Fruit fly (Drosophila melanogaster) whole organism, embryonic: Measurements from ENCODE around the gene gammaTub37C.

ENCODE experiments used
- Antp ChIP-seq: fragments of 200-800 bp; sonication (Bioruptor generic); optimal IDR thresholded peaks from 3 replicates; lab custom pipeline; 2016; ENCODE audit warnings: missing biosample characterization, missing genetic modification characterization
- Asciz ChIP-seq: fragments of 200-800 bp; sonication (Bioruptor generic); optimal IDR thresholded peaks from 2 replicates; lab custom pipeline; 2017; ENCODE audit warnings: missing biosample characterization, mild to moderate bottlenecking, missing genetic modification characterization, missing genetic modification reagents
- B-H1 ChIP-seq: fragments of 200-800 bp; sonication (Bioruptor generic); IDR thresholded peaks from 3 replicates; pipeline ENCODE4 v1.3.6; 2022; ENCODE audit warnings: missing biosample characterization, missing genetic modification characterization
- B-H2 ChIP-seq: fragments of 200-800 bp; sonication (Bioruptor generic); optimal IDR thresholded peaks from 2 replicates; lab custom pipeline; 2018; ENCODE audit warnings: missing biosample characterization, mild to moderate bottlenecking, missing genetic modification characterization
- C15 ChIP-seq: fragments of 200-800 bp; sonication (Bioruptor generic); IDR thresholded peaks from 3 replicates; pipeline ENCODE4 v1.3.6; 2022; ENCODE audit warnings: missing biosample characterization, missing genetic modification characterization
- CG10274 ChIP-seq: fragments of 200-800 bp; sonication (Bioruptor generic); optimal IDR thresholded peaks from 3 replicates; lab custom pipeline; 2017; ENCODE audit warnings: missing biosample characterization, mild to moderate bottlenecking, missing genetic modification characterization
- CG10462 ChIP-seq: fragments of 200-800 bp; sonication (Bioruptor generic); optimal IDR thresholded peaks from 2 replicates; lab custom pipeline; 2016; ENCODE audit warnings: missing biosample characterization, missing genetic modification characterization
- CG12219 ChIP-seq: fragments of 200-800 bp; sonication (Bioruptor generic); optimal IDR thresholded peaks from 3 replicates; lab custom pipeline; 2018; ENCODE audit warnings: missing biosample characterization, mild to moderate bottlenecking, missing genetic modification characterization
- CG13424 ChIP-seq: fragments of 200-800 bp; sonication (Bioruptor generic); optimal IDR thresholded peaks from 2 replicates; lab custom pipeline; 2019; ENCODE audit warnings: missing biosample characterization, mild to moderate bottlenecking, missing genetic modification characterization, moderate library complexity
- CG14441 ChIP-seq: fragments of 200-800 bp; sonication (Bioruptor generic); IDR thresholded peaks from 2 replicates; pipeline ENCODE4 v1.3.6; 2022; ENCODE audit warnings: missing biosample characterization, missing genetic modification characterization
- CG14710 ChIP-seq: fragments of 200-800 bp; sonication (Bioruptor generic); optimal IDR thresholded peaks from 3 replicates; lab custom pipeline; 2019; ENCODE audit warnings: missing biosample characterization, mild to moderate bottlenecking, missing genetic modification characterization, moderate library complexity
- CG15011 ChIP-seq: fragments of 200-800 bp; sonication (Bioruptor generic); optimal IDR thresholded peaks from 3 replicates; lab custom pipeline; 2018; ENCODE audit warnings: missing biosample characterization, mild to moderate bottlenecking, missing genetic modification characterization
- CG15269 ChIP-seq: fragments of 200-800 bp; sonication (Bioruptor generic); optimal IDR thresholded peaks from 2 replicates; lab custom pipeline; 2018; ENCODE audit warnings: missing biosample characterization, mild to moderate bottlenecking, missing genetic modification characterization, moderate library complexity
- CG1603 ChIP-seq: fragments of 200-800 bp; sonication (Bioruptor generic); optimal IDR thresholded peaks from 2 replicates; lab custom pipeline; 2019; ENCODE audit warnings: missing biosample characterization, mild to moderate bottlenecking, missing genetic modification characterization, moderate library complexity
- CG17328 ChIP-seq: fragments of 200-800 bp; sonication (Bioruptor generic); IDR thresholded peaks from 2 replicates; pipeline ENCODE4 v1.3.6; 2022; ENCODE audit warnings: missing biosample characterization, missing genetic modification characterization
- CG17829 ChIP-seq: fragments of 200-800 bp; optimal IDR thresholded peaks from 2 replicates; lab custom pipeline; 2019; ENCODE audit warnings: missing biosample characterization, mild to moderate bottlenecking, missing genetic modification characterization, moderate library complexity
- CG2712 ChIP-seq: fragments of 200-800 bp; optimal IDR thresholded peaks from 3 replicates; lab custom pipeline; 2019; ENCODE audit warnings: missing biosample characterization, mild to moderate bottlenecking, missing genetic modification characterization, moderate library complexity
- CG5245 ChIP-seq: fragments of 200-800 bp; sonication (Bioruptor generic); optimal IDR thresholded peaks from 3 replicates; lab custom pipeline; 2016; ENCODE audit warnings: missing biosample characterization, missing genetic modification characterization
- CG6683 ChIP-seq: fragments of 200-800 bp; sonication (Bioruptor generic); optimal IDR thresholded peaks from 2 replicates; lab custom pipeline; 2017; ENCODE audit warnings: missing biosample characterization, mild to moderate bottlenecking, missing genetic modification characterization, missing genetic modification reagents
- CG6791 ChIP-seq: fragments of 200-800 bp; sonication (Bioruptor generic); IDR thresholded peaks from 3 replicates; pipeline ENCODE4 v1.3.6; 2022; ENCODE audit warnings: missing biosample characterization, missing genetic modification characterization; ENCODE audit not compliant: partially characterized antibody
- CG6854 ChIP-seq: fragments of 200-800 bp; sonication (Bioruptor generic); optimal IDR thresholded peaks from 3 replicates; lab custom pipeline; 2017; ENCODE audit warnings: missing biosample characterization, mild to moderate bottlenecking, missing genetic modification characterization
- CG7839 ChIP-seq: fragments of 200-800 bp; sonication (Bioruptor generic); optimal IDR thresholded peaks from 3 replicates; lab custom pipeline; 2018; ENCODE audit warnings: missing biosample characterization, mild to moderate bottlenecking, missing genetic modification characterization, moderate library complexity
- CG7987 ChIP-seq: fragments of 200-800 bp; sonication (Bioruptor generic); optimal IDR thresholded peaks from 2 replicates; lab custom pipeline; 2018; ENCODE audit warnings: missing biosample characterization, mild to moderate bottlenecking, missing genetic modification characterization, moderate library complexity
- CHES-1-like ChIP-seq: fragments of 200-800 bp; sonication (Bioruptor generic); optimal IDR thresholded peaks from 2 replicates; lab custom pipeline; 2016; ENCODE audit warnings: missing biosample characterization, missing genetic modification characterization
- D19A ChIP-seq: fragments of 200-800 bp; optimal IDR thresholded peaks from 3 replicates; lab custom pipeline; 2019; ENCODE audit warnings: missing biosample characterization, mild to moderate bottlenecking, missing genetic modification characterization, moderate library complexity
- Dbx ChIP-seq: fragments of 200-800 bp; sonication (Bioruptor generic); IDR thresholded peaks from 3 replicates; pipeline ENCODE4 v1.3.6; 2022; ENCODE audit warnings: missing biosample characterization, missing genetic modification characterization
- ERR ChIP-seq: fragments of 200-800 bp; sonication (Bioruptor generic); optimal IDR thresholded peaks from 2 replicates; lab custom pipeline; 2016; ENCODE audit warnings: missing biosample characterization, missing genetic modification characterization
- HLH4C ChIP-seq: fragments of 200-800 bp; sonication (Bioruptor generic); IDR thresholded peaks from 3 replicates; pipeline ENCODE4 v1.3.6; 2022; ENCODE audit warnings: missing biosample characterization, missing genetic modification characterization; ENCODE audit not compliant: partially characterized antibody
- Mad ChIP-seq: fragments of 200-800 bp; sonication (Bioruptor generic); optimal IDR thresholded peaks from 2 replicates; lab custom pipeline; 2016; ENCODE audit warnings: missing biosample characterization, missing genetic modification characterization
- Oli ChIP-seq: fragments of 200-800 bp; sonication (Bioruptor generic); optimal IDR thresholded peaks from 2 replicates; lab custom pipeline; 2018; ENCODE audit warnings: missing biosample characterization, mild to moderate bottlenecking, missing genetic modification characterization, moderate library complexity
- Poxn ChIP-seq: fragments of 200-800 bp; sonication (Bioruptor generic); IDR thresholded peaks from 2 replicates; pipeline ENCODE4 v1.3.6; 2022; ENCODE audit warnings: missing biosample characterization, missing genetic modification characterization
- Rfx ChIP-seq: fragments of 200-800 bp; sonication (Bioruptor generic); IDR thresholded peaks from 2 replicates; pipeline ENCODE4 v1.3.6; 2022; ENCODE audit warnings: missing biosample characterization, missing genetic modification characterization
- Side ChIP-seq: fragments of 200-800 bp; sonication (Bioruptor generic); optimal IDR thresholded peaks from 2 replicates; lab custom pipeline; 2016; ENCODE audit warnings: missing biosample characterization, missing genetic modification characterization
- Sox100B ChIP-seq: fragments of 200-800 bp; sonication (Bioruptor generic); optimal IDR thresholded peaks from 3 replicates; lab custom pipeline; 2018; ENCODE audit warnings: missing biosample characterization, mild to moderate bottlenecking, missing genetic modification characterization
- Trl ChIP-seq, 3 experiments: fragments of >200 bp in 2 of 3; fragments of 200-800 bp in 1 of 3; sonication (Bioruptor generic) in 1 of 3; optimal IDR thresholded peaks; 2 replicates in 1 of 3; 3 replicates in 2 of 3; lab custom pipeline; 2016 to 2017; ENCODE audit warnings: missing biosample characterization in 1 of 3, missing genetic modification characterization in 1 of 3
- Xbp1 ChIP-seq: fragments of 200-800 bp; sonication (Bioruptor generic); optimal IDR thresholded peaks from 3 replicates; lab custom pipeline; 2016; ENCODE audit warnings: missing biosample characterization, mild to moderate bottlenecking, missing genetic modification characterization
- ara ChIP-seq: fragments of 200-800 bp; sonication (Bioruptor generic); IDR thresholded peaks from 2 replicates; pipeline ENCODE4 v1.3.6; 2022; ENCODE audit warnings: missing biosample characterization, missing genetic modification characterization
- bcd ChIP-seq: fragments of 200-800 bp; sonication (Bioruptor generic); optimal IDR thresholded peaks from 2 replicates; lab custom pipeline; 2017; ENCODE audit warnings: missing biosample characterization, mild to moderate bottlenecking, missing genetic modification characterization
- cato ChIP-seq: fragments of 200-800 bp; sonication (Bioruptor generic); optimal IDR thresholded peaks from 2 replicates; lab custom pipeline; 2016; ENCODE audit warnings: missing biosample characterization, missing genetic modification characterization, borderline replicate concordance
- crp ChIP-seq, 2 experiments: fragments of 200-800 bp; sonication (Bioruptor generic); optimal IDR thresholded peaks; 2 replicates in 1 of 2; 3 replicates in 1 of 2; lab custom pipeline; 2017; ENCODE audit warnings: missing biosample characterization in 2 of 2, missing genetic modification characterization in 2 of 2, mild to moderate bottlenecking in 1 of 2, moderate library complexity in 1 of 2
- dan ChIP-seq: fragments of 200-800 bp; sonication (Bioruptor generic); IDR thresholded peaks from 2 replicates; pipeline ENCODE4 v1.3.6; 2022; ENCODE audit warnings: missing biosample characterization, missing genetic modification characterization
- eve ChIP-seq, 2 experiments: fragments of >200 bp; optimal IDR thresholded peaks; 2 replicates each; lab custom pipeline; 2017; ENCODE audit warnings: missing biosample characterization in 2 of 2, missing genetic modification characterization in 2 of 2
- gsb-n ChIP-seq: fragments of 200-800 bp; sonication (Bioruptor generic); optimal IDR thresholded peaks from 3 replicates; lab custom pipeline; 2018; ENCODE audit warnings: missing biosample characterization, mild to moderate bottlenecking, missing genetic modification characterization
- lab ChIP-seq: fragments of 200-800 bp; sonication (Bioruptor generic); optimal IDR thresholded peaks from 3 replicates; lab custom pipeline; 2017; ENCODE audit warnings: missing biosample characterization, missing genetic modification characterization, mild to moderate bottlenecking, moderate library complexity, missing genetic modification reagents
- otp ChIP-seq: fragments of 200-800 bp; sonication (Bioruptor generic); IDR thresholded peaks from 3 replicates; pipeline ENCODE4, ENCODE4 v1.3.6; 2022; ENCODE audit warnings: missing biosample characterization, missing genetic modification characterization
- sna ChIP-seq: fragments of 200-800 bp; sonication (Bioruptor generic); IDR thresholded peaks from 2 replicates; pipeline ENCODE4 v1.3.6; 2022; ENCODE audit warnings: missing biosample characterization, missing genetic modification characterization; ENCODE audit not compliant: partially characterized antibody
- unc-4 ChIP-seq: fragments of 200-800 bp; sonication (Bioruptor generic); IDR thresholded peaks from 2 replicates; pipeline ENCODE4 v1.3.6; 2022; ENCODE audit warnings: missing biosample characterization, missing genetic modification characterization; ENCODE audit not compliant: partially characterized antibody
- vnd ChIP-seq: fragments of 200-800 bp; sonication (Bioruptor generic); IDR thresholded peaks from 3 replicates; pipeline ENCODE4 v1.3.6; 2022; ENCODE audit warnings: missing biosample characterization, missing genetic modification characterization; ENCODE audit not compliant: partially characterized antibody
- zf30C ChIP-seq: fragments of 200-800 bp; sonication (Bioruptor generic); optimal IDR thresholded peaks from 3 replicates; lab custom pipeline; 2018; ENCODE audit warnings: missing biosample characterization, mild to moderate bottlenecking, missing genetic modification characterization

The gammaTub37C gene

dm6 chr2L:19190195-19190594 is 4.7 kb upstream of the gammaTub37C start, which contains the start of gene drl (continued):
- 0 out of 3 replicates have a peak, but pooled peaks have one; percentile 44 for TF ChIP-seq Dbx (GFP tag; lab: Robert Waterston, UW)
- no peak for TF ChIP-seq CG15011 (GFP tag; lab: Kevin White, UChicago)
- TF ChIP-seq Sox100B: no peak
- no peak for TF ChIP-seq CG10462
- no peak for TF ChIP-seq CG10274
- TF ChIP-seq ara (GFP tag; lab: Robert Waterston, UW): no peak
- no peak for TF ChIP-seq cato (GFP tag; lab: Kevin White, UChicago)
- TF ChIP-seq CG6683: no peak
- TF ChIP-seq bcd (GFP tag; lab: Kevin White, UChicago): no peak
- TF ChIP-seq lab: no peak
- no peak; the same call in 2 of the 3 replicates for TF ChIP-seq B-H1
- TF ChIP-seq unc-4: no peak
- TF ChIP-seq CG14710: no peak
- TF ChIP-seq crp (GFP tag; optimal IDR thresholded peaks at IDR 0.05; lab: Kevin White, UChicago): no peak
- peak; percentile 27 for TF ChIP-seq D19A (tag; lab: Kevin White, UChicago)
- TF ChIP-seq ERR: no peak
- TF ChIP-seq CG6854: peak; percentile 10
- peak; percentile 48 for TF ChIP-seq CG1603
- TF ChIP-seq Mad (GFP tag; lab: Kevin White, UChicago): peak; percentile 24
- peak; percentile 12 for TF ChIP-seq Asciz (GFP tag; lab: Kevin White, UChicago)
- TF ChIP-seq CG13424 (tag; lab: Kevin White, UChicago): no peak
- TF ChIP-seq CG5245 (GFP tag; lab: Kevin White, UChicago): no peak
- TF ChIP-seq B-H2 (GFP tag; lab: Kevin White, UChicago): no peak
- no peak for TF ChIP-seq CG14441 (GFP tag; lab: Robert Waterston, UW)
- peak; percentile 76 for TF ChIP-seq CG7987 (GFP tag; lab: Kevin White, UChicago)
- TF ChIP-seq CG17328 (GFP tag; lab: Robert Waterston, UW): no peak
- TF ChIP-seq CG6791 (GFP tag; lab: Robert Waterston, UW): peak; percentile 57; the same call in 1 of the 3 replicates
- peak; percentile 35 for TF ChIP-seq zf30C
- TF ChIP-seq C15 (GFP tag; lab: Robert Waterston, UW): no peak
- TF ChIP-seq CG17829: peak; percentile 58
- TF ChIP-seq sna (GFP tag; lab: Robert Waterston, UW): 0 out of 2 replicates have a peak, but pooled peaks have one; percentile 41
- no peak for TF ChIP-seq vnd (GFP tag; lab: Robert Waterston, UW)
- no peak for TF ChIP-seq Antp (GFP tag; lab: Kevin White, UChicago)
- TF ChIP-seq Rfx: peak; percentile 36; the same call in 1 of the 2 replicates
- TF ChIP-seq Side (GFP tag; lab: Kevin White, UChicago): peak; percentile 25
- no peak for TF ChIP-seq CG7839 (tag; lab: Kevin White, UChicago)
- TF ChIP-seq Xbp1 (GFP tag; lab: Kevin White, UChicago): no peak
- peak; percentile 79 for TF ChIP-seq gsb-n
- no peak for TF ChIP-seq CG15269 (tag; lab: Kevin White, UChicago)
- TF ChIP-seq eve (GFP tag; optimal IDR thresholded peaks at IDR 0.05; lab: Kevin White, UChicago): no peak
- TF ChIP-seq CG2712 (tag; lab: Kevin White, UChicago): peak; percentile 44
- TF ChIP-seq HLH4C (GFP tag; lab: Robert Waterston, UW): no peak
- TF ChIP-seq dan (GFP tag; lab: Robert Waterston, UW): no peak
- TF ChIP-seq CG12219 (GFP tag; lab: Kevin White, UChicago): peak; percentile 37
- TF ChIP-seq CHES-1-like: peak; percentile 31
- peak; percentile 55; the same call in 1 of the 3 replicates for TF ChIP-seq otp (GFP tag; lab: Robert Waterston, UW)
- TF ChIP-seq Poxn: no peak
- no peak for TF ChIP-seq Trl (optimal IDR thresholded peaks at IDR 0.05; lab: Kevin White, UChicago)
- no peak for TF ChIP-seq Trl (GFP tag; optimal IDR thresholded peaks at IDR 0.05; lab: Kevin White, UChicago)
- no peak for TF ChIP-seq Oli (tag; lab: Kevin White, UChicago)
